2 worm cellular contexts compared by ENCODE assay signal in the genomic region with DNA sequence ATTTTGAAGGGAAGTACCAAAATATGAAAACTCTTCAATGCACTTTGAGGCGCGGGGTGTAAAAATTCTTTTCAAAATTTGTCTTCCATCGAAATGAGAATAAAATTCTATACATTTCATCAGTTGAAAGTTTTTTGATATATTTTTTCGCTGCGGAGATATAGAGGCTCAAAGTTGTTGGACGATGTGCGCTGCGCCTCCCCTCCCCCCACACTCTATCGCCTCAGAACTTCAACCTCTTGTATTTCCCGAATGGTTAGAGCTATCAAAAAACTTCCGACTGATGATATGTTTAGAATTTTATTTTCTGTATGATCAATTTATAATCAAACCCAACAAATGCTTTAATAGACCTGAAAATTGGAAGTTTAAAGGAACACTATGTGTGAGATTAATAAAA.
A peak's percentile ranks its signal among the peaks of the same experiment; 100 is the strongest.
TF ChIP-seq lines count a peak whose summit lies in the region.

No protein-coding gene starts in this region.

TF ChIP-seq in whole organism, L4 larva, 104 proteins besides CTCF, POLR2A, EP300 and RAD21:
- TF ChIP-seq daf-12 (tag; optimal IDR thresholded peaks at IDR 0.05; lab: Kevin White, UChicago) (no peak), aha-1 (tag; lab: Kevin White, UChicago) (peak; percentile 98)

TF ChIP-seq in whole organism, young adult, 124 proteins besides CTCF, POLR2A, EP300 and RAD21:
- TF ChIP-seq zim-3 (tag; optimal IDR thresholded peaks at IDR 0.05; lab: Kevin White, UChicago) (no peak), hmg-1.2 (GFP tag; IDR thresholded peaks at IDR 0.05; lab: Robert Waterston, UW) (0 out of 2 replicates have a peak, but pooled peaks have one; percentile 27)
